Fruit fly (Drosophila melanogaster): ENCODE results near the gene tx.

The tx gene

dm6 chr3R:26443343-26443742 lies 2.8 kb downstream of the tx start (continued):
- no peak for TF ChIP-seq CG33557 (GFP tag; optimal IDR thresholded peaks at IDR 0.05)
- no peak for TF ChIP-seq Sox100B (GFP tag; optimal IDR thresholded peaks at IDR 0.05)
- no peak for TF ChIP-seq Side (GFP tag; optimal IDR thresholded peaks at IDR 0.05)
- TF ChIP-seq Usf (GFP tag; optimal IDR thresholded peaks at IDR 0.05): no peak
- no peak for TF ChIP-seq chn (GFP tag; optimal IDR thresholded peaks at IDR 0.05)
- no peak for TF ChIP-seq Hmr (GFP tag; optimal IDR thresholded peaks at IDR 0.05)
- TF ChIP-seq CG1647 (GFP tag; optimal IDR thresholded peaks at IDR 0.05): no peak
- 0 out of 2 replicates have a peak, but pooled peaks have one; percentile 8 for TF ChIP-seq Ada2b (GFP tag; IDR thresholded peaks at IDR 0.05)
- TF ChIP-seq CG12155 (GFP tag; optimal IDR thresholded peaks at IDR 0.05): no peak
- TF ChIP-seq da (GFP tag; optimal IDR thresholded peaks at IDR 0.05): no peak
- no peak for TF ChIP-seq CG9876 (GFP tag; optimal IDR thresholded peaks at IDR 0.05)
- TF ChIP-seq sna (GFP tag; IDR thresholded peaks at IDR 0.05; ENCODE audit: partially characterized antibody): no peak
- no peak for TF ChIP-seq CG11696 (GFP tag; IDR thresholded peaks at IDR 0.05)
- TF ChIP-seq CG13624 (GFP tag; optimal IDR thresholded peaks at IDR 0.05): no peak
- no peak for TF ChIP-seq CG31365 (tag; optimal IDR thresholded peaks at IDR 0.05)
- no peak for TF ChIP-seq CG17568 (GFP tag; optimal IDR thresholded peaks at IDR 0.05)
- TF ChIP-seq jumu (GFP tag; optimal IDR thresholded peaks at IDR 0.05): no peak
- no peak for TF ChIP-seq CG11085 (GFP tag; IDR thresholded peaks at IDR 0.05)
- no peak for TF ChIP-seq HLH4C (GFP tag; IDR thresholded peaks at IDR 0.05; ENCODE audit: partially characterized antibody)
- TF ChIP-seq CG32767 (GFP tag; IDR thresholded peaks at IDR 0.05): no peak
- TF ChIP-seq PHDP (tag; optimal IDR thresholded peaks at IDR 0.05): peak; percentile 4
- no peak for TF ChIP-seq repo (GFP tag; optimal IDR thresholded peaks at IDR 0.05)
- no peak for TF ChIP-seq crc (GFP tag; optimal IDR thresholded peaks at IDR 0.05)
- no peak for TF ChIP-seq Sin3A (optimal IDR thresholded peaks at IDR 0.05)
- TF ChIP-seq CHES-1-like (GFP tag; optimal IDR thresholded peaks at IDR 0.05): no peak
- TF ChIP-seq CG12769 (tag; optimal IDR thresholded peaks at IDR 0.05): no peak
- TF ChIP-seq CG11504 (tag; optimal IDR thresholded peaks at IDR 0.05): peak; percentile 26
- no peak for TF ChIP-seq gfzf (GFP tag; optimal IDR thresholded peaks at IDR 0.05)
- peak; percentile 34; the same call in 1 of the 2 replicates for TF ChIP-seq Rfx (GFP tag; IDR thresholded peaks at IDR 0.05)
- TF ChIP-seq CG13775 (GFP tag; optimal IDR thresholded peaks at IDR 0.05): no peak
- TF ChIP-seq Dek (tag; optimal IDR thresholded peaks at IDR 0.05): no peak
- TF ChIP-seq CG14667 (GFP tag; IDR thresholded peaks at IDR 0.05): 0 out of 2 replicates have a peak, but pooled peaks have one; percentile 11
- TF ChIP-seq CG11456 (GFP tag; IDR thresholded peaks at IDR 0.05): no peak
- TF ChIP-seq fru (optimal IDR thresholded peaks at IDR 0.05): no peak
- TF ChIP-seq Taf1 (GFP tag; IDR thresholded peaks at IDR 0.05): no peak
- TF ChIP-seq pum (GFP tag; optimal IDR thresholded peaks at IDR 0.05): no peak
- TF ChIP-seq aop (GFP tag; IDR thresholded peaks at IDR 0.05): no peak
- TF ChIP-seq Dip3 (GFP tag; optimal IDR thresholded peaks at IDR 0.05): no peak
- no peak for TF ChIP-seq ap (GFP tag; IDR thresholded peaks at IDR 0.05)
- TF ChIP-seq cwo (GFP tag; optimal IDR thresholded peaks at IDR 0.05): no peak
- no peak for TF ChIP-seq CG10431 (GFP tag; optimal IDR thresholded peaks at IDR 0.05)
- TF ChIP-seq CG7372 (GFP tag; IDR thresholded peaks at IDR 0.05): no peak
- TF ChIP-seq CG1024 (GFP tag; IDR thresholded peaks at IDR 0.05): no peak
- no peak for TF ChIP-seq abd-A (tag; optimal IDR thresholded peaks at IDR 0.05)
- TF ChIP-seq CG13287 (GFP tag; IDR thresholded peaks at IDR 0.05; ENCODE audit: partially characterized antibody): no peak
- TF ChIP-seq Myb (GFP tag; optimal IDR thresholded peaks at IDR 0.05): no peak
- TF ChIP-seq Lpt (GFP tag; optimal IDR thresholded peaks at IDR 0.05): no peak
- TF ChIP-seq BEAF-32 (GFP tag; optimal IDR thresholded peaks at IDR 0.05): no peak
- TF ChIP-seq Dp (GFP tag; optimal IDR thresholded peaks at IDR 0.05): no peak
- no peak for TF ChIP-seq CG7928 (GFP tag; optimal IDR thresholded peaks at IDR 0.05)
- TF ChIP-seq Hr78 (GFP tag; optimal IDR thresholded peaks at IDR 0.05): no peak
- no peak for TF ChIP-seq Atf-2 (GFP tag; optimal IDR thresholded peaks at IDR 0.05)
- TF ChIP-seq shn (GFP tag; optimal IDR thresholded peaks at IDR 0.05): no peak
